Fruit fly (Drosophila melanogaster) whole organism, adult: ENCODE measurements around the gene CG31088.

Experiments
- CG11617 ChIP-seq: fragments of 200-800 bp; sonication (Bioruptor generic); optimal IDR thresholded peaks from 2 replicates; lab custom pipeline; 2017; ENCODE audit warnings: mild to moderate bottlenecking, missing biosample characterization, missing genetic modification reagents, missing genetic modification characterization
- CG12768 ChIP-seq: fragments of 200-800 bp; sonication (Bioruptor generic); optimal IDR thresholded peaks from 2 replicates; lab custom pipeline; 2017; ENCODE audit warnings: missing biosample characterization, missing genetic modification characterization, mild to moderate bottlenecking, moderate library complexity, missing genetic modification reagents
- CG14711 ChIP-seq: fragments of 200-800 bp; sonication (Bioruptor generic); optimal IDR thresholded peaks from 2 replicates; lab custom pipeline; 2018; ENCODE audit warnings: missing biosample characterization, mild to moderate bottlenecking, missing genetic modification characterization, moderate library complexity
- CG1620 ChIP-seq: fragments of 200-800 bp; sonication (Bioruptor generic); optimal IDR thresholded peaks from 2 replicates; lab custom pipeline; 2016; ENCODE audit warnings: missing biosample characterization, missing genetic modification characterization
- CG33017 ChIP-seq: fragments of 200-800 bp; sonication (Bioruptor generic); optimal IDR thresholded peaks from 2 replicates; lab custom pipeline; 2018; ENCODE audit warnings: missing biosample characterization, mild to moderate bottlenecking, missing genetic modification characterization, moderate library complexity
- CG5204 ChIP-seq: fragments of 200-800 bp; sonication (Bioruptor generic); optimal IDR thresholded peaks from 2 replicates; lab custom pipeline; 2016; ENCODE audit warnings: missing biosample characterization, missing genetic modification characterization
- CG7045 ChIP-seq: fragments of 200-800 bp; sonication (Bioruptor generic); optimal IDR thresholded peaks from 2 replicates; lab custom pipeline; 2017; ENCODE audit warnings: missing biosample characterization, mild to moderate bottlenecking, missing genetic modification characterization
- CG7101 ChIP-seq: fragments of 200-800 bp; sonication (Bioruptor generic); optimal IDR thresholded peaks from 2 replicates; lab custom pipeline; 2018; ENCODE audit warnings: missing biosample characterization, mild to moderate bottlenecking, missing genetic modification characterization, moderate library complexity
- Clk ChIP-seq: fragments of 200-800 bp; sonication (Bioruptor generic); optimal IDR thresholded peaks from 2 replicates; lab custom pipeline; 2017; ENCODE audit warnings: missing biosample characterization, missing genetic modification characterization
- Crg-1 ChIP-seq: fragments of 200-800 bp; sonication (Bioruptor generic); optimal IDR thresholded peaks from 2 replicates; lab custom pipeline; 2016; ENCODE audit warnings: missing biosample characterization, missing genetic modification characterization
- Hr96 ChIP-seq: fragments of 200-800 bp; sonication (Bioruptor generic); optimal IDR thresholded peaks from 2 replicates; lab custom pipeline; 2016; ENCODE audit warnings: missing biosample characterization, missing genetic modification characterization
- Mnt ChIP-seq: fragments of 200-800 bp; sonication (Bioruptor generic); optimal IDR thresholded peaks from 2 replicates; lab custom pipeline; 2016; ENCODE audit warnings: missing biosample characterization, mild to moderate bottlenecking, missing genetic modification characterization
- bab1 ChIP-seq: fragments of 200-800 bp; sonication (Bioruptor generic); optimal IDR thresholded peaks from 3 replicates; lab custom pipeline; 2019; ENCODE audit warnings: missing biosample characterization, mild to moderate bottlenecking, missing genetic modification characterization, moderate library complexity
- cic ChIP-seq: fragments of 200-800 bp; sonication (Bioruptor generic); optimal IDR thresholded peaks from 2 replicates; lab custom pipeline; 2017; ENCODE audit warnings: missing biosample characterization, mild to moderate bottlenecking, missing genetic modification characterization, moderate library complexity
- cnc ChIP-seq, 2 experiments: fragments of >200 bp; optimal IDR thresholded peaks; 2 replicates each; lab custom pipeline; 2017
- kay ChIP-seq: fragments of 200-800 bp; sonication (Bioruptor generic); peaks from one replicate; lab custom pipeline; 2016; ENCODE audit warnings: missing biosample characterization, missing genetic modification characterization, borderline replicate concordance
- ovo ChIP-seq: fragments of 200-800 bp; sonication (Bioruptor generic); optimal IDR thresholded peaks from 2 replicates; lab custom pipeline; 2016; ENCODE audit warnings: missing biosample characterization, missing genetic modification characterization
- pad ChIP-seq: fragments of 200-800 bp; sonication (Bioruptor generic); optimal IDR thresholded peaks from 3 replicates; lab custom pipeline; 2017; ENCODE audit warnings: missing biosample characterization, missing genetic modification characterization, mild to moderate bottlenecking, moderate library complexity, missing genetic modification reagents
- tj ChIP-seq: fragments of 200-800 bp; sonication (Bioruptor generic); optimal IDR thresholded peaks from 3 replicates; lab custom pipeline; 2017; ENCODE audit warnings: missing biosample characterization, mild to moderate bottlenecking, missing genetic modification characterization, moderate library complexity
- toe ChIP-seq: fragments of 200-800 bp; sonication (Bioruptor generic); optimal IDR thresholded peaks from 2 replicates; lab custom pipeline; 2016; ENCODE audit warnings: missing biosample characterization, missing genetic modification characterization

The CG31088 gene

dm6 chr3R:15988353-15988752 lies 37.6 kb upstream of the CG31088 start:
- TF ChIP-seq kay (GFP tag; lab: Kevin White, UChicago) (no peak), CG12768 (GFP tag; lab: Kevin White, UChicago) (no peak), CG5204 (no peak), cic (GFP tag; lab: Kevin White, UChicago) (no peak), ovo (GFP tag; lab: Kevin White, UChicago) (no peak), toe (GFP tag; lab: Kevin White, UChicago) (no peak), CG11617 (GFP tag; lab: Kevin White, UChicago) (no peak), CG14711 (tag; lab: Kevin White, UChicago) (no peak), tj (GFP tag; lab: Kevin White, UChicago) (no peak), cnc (optimal IDR thresholded peaks at IDR 0.05; lab: Kevin White, UChicago) (no peak), CG7101 (no peak), CG1620 (GFP tag; lab: Kevin White, UChicago) (no peak), Clk (GFP tag; lab: Kevin White, UChicago) (no peak), bab1 (no peak), pad (GFP tag; lab: Kevin White, UChicago) (no peak), Hr96 (GFP tag; lab: Kevin White, UChicago) (no peak), Mnt (no peak), CG7045 (GFP tag; lab: Kevin White, UChicago) (no peak), Crg-1 (no peak), CG33017 (tag; lab: Kevin White, UChicago) (no peak)

dm6 chr3R:15987064-15987649 lies 36.4 kb upstream of the CG31088 start:
- no peak for TF ChIP-seq CG33017 (tag; lab: Kevin White, UChicago)
- TF ChIP-seq cnc (optimal IDR thresholded peaks at IDR 0.05; lab: Kevin White, UChicago), result no peak
- TF ChIP-seq CG11617 (GFP tag; lab: Kevin White, UChicago), result no peak
- peak; percentile 16 for TF ChIP-seq cic (GFP tag; lab: Kevin White, UChicago)
- no peak for TF ChIP-seq pad (GFP tag; lab: Kevin White, UChicago)
- TF ChIP-seq Clk (GFP tag; lab: Kevin White, UChicago), result no peak
- TF ChIP-seq bab1, result no peak
- TF ChIP-seq kay (GFP tag; lab: Kevin White, UChicago), result peak; percentile 65
- no peak for TF ChIP-seq CG7101
- no peak for TF ChIP-seq toe (GFP tag; lab: Kevin White, UChicago)

dm6 chr3R:15985762-15986214 lies 35.0 kb upstream of the CG31088 start, which contains the start of gene srp:
srp (plus strand) TSS chr3R:15986152.
- TF ChIP-seq cic (GFP tag; lab: Kevin White, UChicago) (peak; percentile 83), Mnt (peak; percentile 34), CG7101 (no peak), CG12768 (GFP tag; lab: Kevin White, UChicago) (no peak)

- TF ChIP-seq Hr96 (GFP tag; lab: Kevin White, UChicago), result no peak
- TF ChIP-seq cic (GFP tag; lab: Kevin White, UChicago), result peak; percentile 43
- peak; percentile 54 for TF ChIP-seq CG33017 (tag; lab: Kevin White, UChicago)
- no peak for TF ChIP-seq pad (GFP tag; lab: Kevin White, UChicago)
- peak; percentile 80 for TF ChIP-seq kay (GFP tag; lab: Kevin White, UChicago)
- TF ChIP-seq CG11617 (GFP tag; lab: Kevin White, UChicago), result peak; percentile 33
- peak; percentile 13 for TF ChIP-seq tj (GFP tag; lab: Kevin White, UChicago)
- TF ChIP-seq Clk (GFP tag; lab: Kevin White, UChicago), result no peak
- no peak for TF ChIP-seq toe (GFP tag; lab: Kevin White, UChicago)
- peak; percentile 31 for TF ChIP-seq CG7045 (GFP tag; lab: Kevin White, UChicago)
- no peak for TF ChIP-seq CG5204
- TF ChIP-seq CG12768 (GFP tag; lab: Kevin White, UChicago), result peak; percentile 63
- TF ChIP-seq CG14711 (tag; lab: Kevin White, UChicago), result peak; percentile 61
- TF ChIP-seq cnc (optimal IDR thresholded peaks at IDR 0.05; lab: Kevin White, UChicago), result peak in 1 of 2 experiments; percentile 57
- TF ChIP-seq CG1620 (GFP tag; lab: Kevin White, UChicago), result no peak
- no peak for TF ChIP-seq bab1
- no peak for TF ChIP-seq Mnt
- peak; percentile 55 for TF ChIP-seq CG7101
- no peak for TF ChIP-seq Crg-1
- TF ChIP-seq ovo (GFP tag; lab: Kevin White, UChicago), result no peak
Observed at dm6 chr3R:15984483-15985118, 33.9 kb upstream of the CG31088 start.

- TF ChIP-seq Hr96 (GFP tag; lab: Kevin White, UChicago), result no peak
- no peak for TF ChIP-seq CG1620 (GFP tag; lab: Kevin White, UChicago)
- no peak for TF ChIP-seq ovo (GFP tag; lab: Kevin White, UChicago)
- no peak for TF ChIP-seq bab1
- TF ChIP-seq CG7101, result no peak
- peak in 1 of 2 experiments; percentile 17 for TF ChIP-seq cnc (optimal IDR thresholded peaks at IDR 0.05; lab: Kevin White, UChicago)
- TF ChIP-seq CG5204, result no peak
- no peak for TF ChIP-seq Clk (GFP tag; lab: Kevin White, UChicago)
Observed at dm6 chr3R:15983541-15984229, 32.9 kb upstream of the CG31088 start.
